Worm (Caenorhabditis elegans): Measurements from ENCODE around the gene srbc-39.

Gene srbc-39

ce11 chrV:689538-689937, 19.4 kb upstream of the srbc-39 start:
- no peak for TF ChIP-seq crh-2 (tag; optimal IDR thresholded peaks at IDR 0.05)
- no peak for TF ChIP-seq Y55F3AM.14 (GFP tag; optimal IDR thresholded peaks at IDR 0.05)
- TF ChIP-seq lin-11 (tag; optimal IDR thresholded peaks at IDR 0.05) = no peak
- no peak for TF ChIP-seq nhr-237 (tag; optimal IDR thresholded peaks at IDR 0.05)
- no peak for TF ChIP-seq F13H6.1 (tag; optimal IDR thresholded peaks at IDR 0.05)
- TF ChIP-seq unc-62 (GFP tag; optimal IDR thresholded peaks at IDR 0.05) = no peak
- no peak for TF ChIP-seq ztf-11 (tag; optimal IDR thresholded peaks at IDR 0.05)
- TF ChIP-seq ztf-4 (tag; optimal IDR thresholded peaks at IDR 0.05) = no peak
- no peak for TF ChIP-seq gmeb-1 (tag; optimal IDR thresholded peaks at IDR 0.05)
- TF ChIP-seq sem-4 (tag; optimal IDR thresholded peaks at IDR 0.05) = no peak
- no peak for TF ChIP-seq nhr-6 (tag; optimal IDR thresholded peaks at IDR 0.05)
- no peak for TF ChIP-seq lin-39 (tag; optimal IDR thresholded peaks at IDR 0.05)
- no peak for TF ChIP-seq skn-1 (tag; optimal IDR thresholded peaks at IDR 0.05)

ce11 chrV:692720-693422, 16.0 kb upstream of the srbc-39 start, which contains the start of gene srx-4:
Gene srx-4 (minus strand): TSS chrV:692770.
- no peak for TF ChIP-seq C34F6.9 (tag; optimal IDR thresholded peaks at IDR 0.05)
- TF ChIP-seq mab-5 (tag; optimal IDR thresholded peaks at IDR 0.05) = no peak
- no peak for TF ChIP-seq F13H6.1 (tag; optimal IDR thresholded peaks at IDR 0.05)
- TF ChIP-seq crh-2 (tag; optimal IDR thresholded peaks at IDR 0.05) = no peak
- no peak for TF ChIP-seq lsy-2 (tag; optimal IDR thresholded peaks at IDR 0.05)
- TF ChIP-seq ztf-1 (GFP tag; conservative IDR thresholded peaks at IDR 0.05) = no peak
- no peak for TF ChIP-seq skn-1 (tag; optimal IDR thresholded peaks at IDR 0.05)
- no peak for TF ChIP-seq lin-13 (GFP tag; optimal IDR thresholded peaks at IDR 0.05)
- no peak for TF ChIP-seq nhr-25 (tag; optimal IDR thresholded peaks at IDR 0.05)
- no peak for TF ChIP-seq sma-3 (GFP tag; optimal IDR thresholded peaks at IDR 0.05)
- TF ChIP-seq zag-1 (tag; optimal IDR thresholded peaks at IDR 0.05) = no peak

ce11 chrV:694625-695024, 14.3 kb upstream of the srbc-39 start, which contains the start of gene srj-53:
Gene srj-53 (minus strand): TSS chrV:694725.
- no peak for TF ChIP-seq sem-4 (tag; optimal IDR thresholded peaks at IDR 0.05)
- no peak for TF ChIP-seq ztf-4 (tag; optimal IDR thresholded peaks at IDR 0.05)
- no peak for TF ChIP-seq aly-2 (tag; optimal IDR thresholded peaks at IDR 0.05)
- TF ChIP-seq egl-27 (tag; optimal IDR thresholded peaks at IDR 0.05) = no peak
- TF ChIP-seq sma-9 (GFP tag; optimal IDR thresholded peaks at IDR 0.05) = no peak
- no peak for TF ChIP-seq sma-9 (tag; optimal IDR thresholded peaks at IDR 0.05)
- TF ChIP-seq nhr-77 (tag; optimal IDR thresholded peaks at IDR 0.05) = no peak

- TF ChIP-seq unc-39 (tag; optimal IDR thresholded peaks at IDR 0.05) = no peak
- TF ChIP-seq unc-55 (GFP tag; optimal IDR thresholded peaks at IDR 0.05) = no peak
- TF ChIP-seq C34F6.9 (tag; optimal IDR thresholded peaks at IDR 0.05) = no peak
- no peak for TF ChIP-seq peb-1 (tag; optimal IDR thresholded peaks at IDR 0.05)
- no peak for TF ChIP-seq lin-13 (GFP tag; optimal IDR thresholded peaks at IDR 0.05)
- no peak for TF ChIP-seq lin-11 (tag; optimal IDR thresholded peaks at IDR 0.05)
- TF ChIP-seq ZK546.5 (tag; optimal IDR thresholded peaks at IDR 0.05) = no peak
- TF ChIP-seq nhr-21 (tag; optimal IDR thresholded peaks at IDR 0.05) = no peak
- TF ChIP-seq nhr-6 (tag; optimal IDR thresholded peaks at IDR 0.05) = no peak
- TF ChIP-seq R02D3.7 (tag; optimal IDR thresholded peaks at IDR 0.05) = no peak
- TF ChIP-seq nhr-10 (tag; optimal IDR thresholded peaks at IDR 0.05) = no peak
- TF ChIP-seq mab-5 (tag; optimal IDR thresholded peaks at IDR 0.05) = no peak
- no peak for TF ChIP-seq mdl-1 (tag; optimal IDR thresholded peaks at IDR 0.05)
- no peak for TF ChIP-seq crh-2 (tag; optimal IDR thresholded peaks at IDR 0.05)
- TF ChIP-seq skn-1 (tag; optimal IDR thresholded peaks at IDR 0.05) = no peak
- TF ChIP-seq ceh-16 (tag; optimal IDR thresholded peaks at IDR 0.05) = no peak
- TF ChIP-seq unc-62 (GFP tag; optimal IDR thresholded peaks at IDR 0.05) = no peak
- TF ChIP-seq egl-27 (tag; optimal IDR thresholded peaks at IDR 0.05) = no peak
Observed at ce11 chrV:695914-696313, 13.0 kb upstream of the srbc-39 start, which contains the start of gene srj-52. Gene srj-52 (minus strand): TSS chrV:696014.

- TF ChIP-seq ama-1 (optimal IDR thresholded peaks at IDR 0.05) = no peak
- TF ChIP-seq nhr-23 (tag; optimal IDR thresholded peaks at IDR 0.05) = no peak
- TF ChIP-seq elt-3 (tag; optimal IDR thresholded peaks at IDR 0.05) = no peak
- TF ChIP-seq sem-4 (tag; optimal IDR thresholded peaks at IDR 0.05) = no peak
- no peak for TF ChIP-seq nhr-12 (tag; optimal IDR thresholded peaks at IDR 0.05)
- TF ChIP-seq dmd-4 (tag; optimal IDR thresholded peaks at IDR 0.05) = no peak
- no peak for TF ChIP-seq mdl-1 (tag; optimal IDR thresholded peaks at IDR 0.05)
- TF ChIP-seq fos-1 (tag; optimal IDR thresholded peaks at IDR 0.05) = no peak
- no peak for TF ChIP-seq sma-3 (GFP tag; optimal IDR thresholded peaks at IDR 0.05)
- TF ChIP-seq nhr-6 (tag; optimal IDR thresholded peaks at IDR 0.05) = no peak
- TF ChIP-seq ceh-82 (tag; optimal IDR thresholded peaks at IDR 0.05) = no peak
- no peak for TF ChIP-seq Y55F3AM.14 (GFP tag; optimal IDR thresholded peaks at IDR 0.05)
- no peak for TF ChIP-seq ztf-4 (tag; optimal IDR thresholded peaks at IDR 0.05)
- TF ChIP-seq egl-27 (tag; optimal IDR thresholded peaks at IDR 0.05) = no peak
Observed at ce11 chrV:699051-699450, 9.9 kb upstream of the srbc-39 start.
